Fruit fly (Drosophila melanogaster) whole organism, embryonic: ENCODE measurements around the gene Lrr47.
A peak's percentile ranks its signal among the peaks of the same experiment; 100 is the strongest.

ENCODE experiments used
- Abd-B ChIP-seq: fragments of 200-800 bp; sonication (Bioruptor generic); optimal IDR thresholded peaks from 2 replicates; lab custom pipeline; 2018; ENCODE audit warnings: missing biosample characterization, mild to moderate bottlenecking, missing genetic modification characterization, moderate library complexity
- Adf1 ChIP-seq: fragments of 200-800 bp; sonication (Bioruptor generic); IDR thresholded peaks from 2 replicates; pipeline ENCODE4 v1.3.6; 2022; ENCODE audit warnings: missing biosample characterization, missing genetic modification characterization
- Aef1 ChIP-seq: fragments of 200-800 bp; sonication (Bioruptor generic); IDR thresholded peaks from 3 replicates; pipeline ENCODE4 v1.3.6; 2022; ENCODE audit warnings: missing biosample characterization, missing genetic modification characterization
- B-H1 ChIP-seq: fragments of 200-800 bp; sonication (Bioruptor generic); IDR thresholded peaks from 3 replicates; pipeline ENCODE4 v1.3.6; 2022; ENCODE audit warnings: missing biosample characterization, missing genetic modification characterization
- CG10321 ChIP-seq: fragments of 200-800 bp; sonication (Bioruptor generic); IDR thresholded peaks from 2 replicates; pipeline ENCODE4 v1.3.6; 2022; ENCODE audit warnings: missing biosample characterization, missing genetic modification characterization
- CG11085 ChIP-seq: fragments of 200-800 bp; sonication (Bioruptor generic); IDR thresholded peaks from 2 replicates; pipeline ENCODE4 v1.3.6; 2022; ENCODE audit warnings: missing biosample characterization, missing genetic modification characterization
- CG11398 ChIP-seq: fragments of 200-800 bp; sonication (Bioruptor generic); optimal IDR thresholded peaks from 2 replicates; lab custom pipeline; 2016; ENCODE audit warnings: missing biosample characterization, missing genetic modification characterization
- CG11456 ChIP-seq: fragments of 200-800 bp; sonication (Bioruptor generic); IDR thresholded peaks from 3 replicates; pipeline ENCODE4 v1.3.6; 2022; ENCODE audit warnings: missing biosample characterization, missing genetic modification characterization
- CG13424 ChIP-seq: fragments of 200-800 bp; sonication (Bioruptor generic); optimal IDR thresholded peaks from 2 replicates; lab custom pipeline; 2019; ENCODE audit warnings: missing biosample characterization, mild to moderate bottlenecking, missing genetic modification characterization, moderate library complexity
- CG14014 ChIP-seq: fragments of 200-800 bp; sonication (Bioruptor generic); IDR thresholded peaks from 2 replicates; pipeline ENCODE4 v1.3.6; 2022; ENCODE audit warnings: missing biosample characterization, missing genetic modification characterization
- CG14667 ChIP-seq: fragments of 200-800 bp; sonication (Bioruptor generic); IDR thresholded peaks from 2 replicates; pipeline ENCODE4 v1.3.6; 2022; ENCODE audit warnings: missing biosample characterization, missing genetic modification characterization
- CG15073 ChIP-seq: fragments of 200-800 bp; sonication (Bioruptor generic); optimal IDR thresholded peaks from 2 replicates; lab custom pipeline; 2016; ENCODE audit warnings: missing biosample characterization, missing genetic modification characterization
- CG1529 ChIP-seq: fragments of 200-800 bp; sonication (Bioruptor generic); optimal IDR thresholded peaks from 3 replicates; lab custom pipeline; 2018; ENCODE audit warnings: missing biosample characterization, missing genetic modification characterization
- CG16779 ChIP-seq: fragments of 200-800 bp; sonication (Bioruptor generic); IDR thresholded peaks from 2 replicates; pipeline ENCODE4 v1.3.6; 2022; ENCODE audit warnings: missing biosample characterization, missing genetic modification characterization
- CG3281 ChIP-seq: fragments of 200-800 bp; sonication (Bioruptor generic); optimal IDR thresholded peaks from 3 replicates; lab custom pipeline; 2017; ENCODE audit warnings: missing biosample characterization, mild to moderate bottlenecking, missing genetic modification characterization
- CG3407 ChIP-seq: fragments of 200-800 bp; sonication (Bioruptor generic); optimal IDR thresholded peaks from 2 replicates; lab custom pipeline; 2018; ENCODE audit warnings: missing biosample characterization, mild to moderate bottlenecking, missing genetic modification characterization
- CG3838 ChIP-seq: fragments of 200-800 bp; sonication (Bioruptor generic); optimal IDR thresholded peaks from 3 replicates; lab custom pipeline; 2016; ENCODE audit warnings: missing biosample characterization, missing genetic modification characterization
- CG4328 ChIP-seq: fragments of 200-800 bp; sonication (Bioruptor generic); optimal IDR thresholded peaks from 3 replicates; lab custom pipeline; 2017; ENCODE audit warnings: missing biosample characterization, missing genetic modification reagents, missing genetic modification characterization
- CG6689 ChIP-seq: fragments of 200-800 bp; sonication (Bioruptor generic); IDR thresholded peaks from 2 replicates; pipeline ENCODE4 v1.3.6; 2022; ENCODE audit warnings: missing biosample characterization, missing genetic modification characterization
- CG7928 ChIP-seq: fragments of 200-800 bp; sonication (Bioruptor generic); optimal IDR thresholded peaks from 2 replicates; lab custom pipeline; 2017; ENCODE audit warnings: missing biosample characterization, mild to moderate bottlenecking, missing genetic modification characterization
- CG7963 ChIP-seq: fragments of 200-800 bp; sonication (Bioruptor generic); IDR thresholded peaks from 3 replicates; pipeline ENCODE4 v1.3.6; 2022; ENCODE audit warnings: missing biosample characterization, missing genetic modification characterization; ENCODE audit not compliant: partially characterized antibody
- Camta ChIP-seq: fragments of 200-800 bp; sonication (Bioruptor generic); optimal IDR thresholded peaks from 2 replicates; lab custom pipeline; 2016; ENCODE audit warnings: missing biosample characterization, missing genetic modification characterization
- D19A ChIP-seq: fragments of 200-800 bp; optimal IDR thresholded peaks from 3 replicates; lab custom pipeline; 2019; ENCODE audit warnings: missing biosample characterization, mild to moderate bottlenecking, missing genetic modification characterization, moderate library complexity
- Dbx ChIP-seq: fragments of 200-800 bp; sonication (Bioruptor generic); IDR thresholded peaks from 3 replicates; pipeline ENCODE4 v1.3.6; 2022; ENCODE audit warnings: missing biosample characterization, missing genetic modification characterization
- Deaf1 ChIP-seq: fragments of 200-800 bp; optimal IDR thresholded peaks from 3 replicates; lab custom pipeline; 2019; ENCODE audit warnings: missing biosample characterization, mild to moderate bottlenecking, missing genetic modification characterization, moderate library complexity
- Dref ChIP-seq: fragments of 200-800 bp; sonication (Bioruptor generic); IDR thresholded peaks from 2 replicates; pipeline ENCODE4 v1.3.6; 2022; ENCODE audit warnings: missing biosample characterization, missing genetic modification characterization
- ERR ChIP-seq: fragments of 200-800 bp; sonication (Bioruptor generic); optimal IDR thresholded peaks from 2 replicates; lab custom pipeline; 2016; ENCODE audit warnings: missing biosample characterization, missing genetic modification characterization
- HLH4C ChIP-seq: fragments of 200-800 bp; sonication (Bioruptor generic); IDR thresholded peaks from 3 replicates; pipeline ENCODE4 v1.3.6; 2022; ENCODE audit warnings: missing biosample characterization, missing genetic modification characterization; ENCODE audit not compliant: partially characterized antibody
- HLHmδ ChIP-seq: fragments of 200-800 bp; sonication (Bioruptor generic); optimal IDR thresholded peaks from 2 replicates; lab custom pipeline; 2018; ENCODE audit warnings: missing biosample characterization, mild to moderate bottlenecking, missing genetic modification characterization, moderate library complexity
- HmgD ChIP-seq: fragments of 200-800 bp; sonication (Bioruptor generic); optimal IDR thresholded peaks from 3 replicates; lab custom pipeline; 2016; ENCODE audit warnings: missing biosample characterization, missing genetic modification characterization
- Hr51 ChIP-seq, 2 experiments: fragments of 200-800 bp; sonication (Bioruptor generic); optimal IDR thresholded peaks; 2 replicates in 1 of 2; 3 replicates in 1 of 2; lab custom pipeline; 2016 to 2018; ENCODE audit warnings: missing biosample characterization in 2 of 2, missing genetic modification characterization in 2 of 2, mild to moderate bottlenecking in 1 of 2, moderate library complexity in 1 of 2
- Meics ChIP-seq: fragments of 200-800 bp; sonication (Bioruptor generic); optimal IDR thresholded peaks from 2 replicates; lab custom pipeline; 2017; ENCODE audit warnings: missing biosample characterization, mild to moderate bottlenecking, missing genetic modification characterization
- PHDP ChIP-seq: fragments of 200-800 bp; sonication (Bioruptor generic); optimal IDR thresholded peaks from 3 replicates; lab custom pipeline; 2018; ENCODE audit warnings: missing biosample characterization, mild to moderate bottlenecking, missing genetic modification characterization, moderate library complexity
- Vsx1 ChIP-seq: fragments of 200-800 bp; sonication (Bioruptor generic); optimal IDR thresholded peaks from 2 replicates; lab custom pipeline; 2017; ENCODE audit warnings: missing biosample characterization, mild to moderate bottlenecking, missing genetic modification characterization, missing genetic modification reagents
- bsh ChIP-seq, 2 experiments: fragments of 200-800 bp; sonication (Bioruptor generic); optimal IDR thresholded peaks; 2 replicates each; lab custom pipeline; 2017 to 2018; ENCODE audit warnings: mild to moderate bottlenecking in 2 of 2, missing biosample characterization in 2 of 2, missing genetic modification characterization in 2 of 2, moderate library complexity in 1 of 2
- cad ChIP-seq: fragments of >200 bp; optimal IDR thresholded peaks from 2 replicates; lab custom pipeline; 2017; ENCODE audit warnings: missing biosample characterization, missing genetic modification characterization
- chif ChIP-seq, 2 experiments: fragments of 200-800 bp; sonication (Bioruptor generic); optimal IDR thresholded peaks; 3 replicates each; lab custom pipeline; 2016; ENCODE audit warnings: missing biosample characterization in 2 of 2, missing genetic modification characterization in 2 of 2
- chinmo ChIP-seq: fragments of 200-800 bp; sonication (Bioruptor generic); IDR thresholded peaks from 4 replicates; pipeline ENCODE4 v1.3.6; 2022; ENCODE audit warnings: missing biosample characterization, missing genetic modification characterization; ENCODE audit not compliant: partially characterized antibody
- danr ChIP-seq: fragments of 200-800 bp; sonication (Bioruptor generic); IDR thresholded peaks from 2 replicates; pipeline ENCODE4 v1.3.6; 2022; ENCODE audit warnings: missing biosample characterization, missing genetic modification characterization
- dmrt11E ChIP-seq: fragments of 200-800 bp; sonication (Bioruptor generic); optimal IDR thresholded peaks from 3 replicates; lab custom pipeline; 2018; ENCODE audit warnings: missing biosample characterization, mild to moderate bottlenecking, missing genetic modification characterization, moderate library complexity
- dpn ChIP-seq, 2 experiments: fragments of 200-800 bp; sonication (Bioruptor generic); optimal IDR thresholded peaks; 3 replicates each; lab custom pipeline; 2016; ENCODE audit warnings: missing biosample characterization in 2 of 2, missing genetic modification characterization in 2 of 2
- emc ChIP-seq: fragments of 200-800 bp; sonication (Bioruptor generic); optimal IDR thresholded peaks from 2 replicates; lab custom pipeline; 2016; ENCODE audit warnings: missing biosample characterization, missing genetic modification characterization
- fd3F ChIP-seq: fragments of 200-800 bp; sonication (Bioruptor generic); optimal IDR thresholded peaks from 2 replicates; lab custom pipeline; 2018; ENCODE audit warnings: missing biosample characterization, mild to moderate bottlenecking, missing genetic modification characterization, moderate library complexity
- fu2 ChIP-seq: fragments of 200-800 bp; sonication (Bioruptor generic); optimal IDR thresholded peaks from 2 replicates; lab custom pipeline; 2016; ENCODE audit warnings: missing biosample characterization, missing genetic modification characterization
- gcm ChIP-seq: fragments of 200-800 bp; sonication (Bioruptor generic); optimal IDR thresholded peaks from 2 replicates; lab custom pipeline; 2019; ENCODE audit warnings: missing biosample characterization, mild to moderate bottlenecking, missing genetic modification characterization, moderate library complexity
- gro ChIP-seq: fragments of 200-800 bp; sonication (Bioruptor generic); optimal IDR thresholded peaks from 2 replicates; lab custom pipeline; 2016; ENCODE audit warnings: missing biosample characterization, missing genetic modification characterization
- rib ChIP-seq: fragments of 200-800 bp; sonication (Bioruptor generic); IDR thresholded peaks from 2 replicates; pipeline ENCODE4 v1.3.6; 2022; ENCODE audit warnings: missing biosample characterization, missing genetic modification characterization
- sens ChIP-seq: fragments of 200-800 bp; sonication (Bioruptor generic); peaks from one replicate; lab custom pipeline; 2016; ENCODE audit warnings: missing biosample characterization, missing genetic modification characterization
- twi ChIP-seq: fragments of 200-800 bp; optimal IDR thresholded peaks from 2 replicates; lab custom pipeline; 2019; ENCODE audit warnings: missing biosample characterization, mild to moderate bottlenecking, missing genetic modification characterization, moderate library complexity
- vvl ChIP-seq: fragments of 200-800 bp; sonication (Bioruptor generic); IDR thresholded peaks from 2 replicates; pipeline ENCODE4 v1.3.6; 2022; ENCODE audit warnings: missing biosample characterization, missing genetic modification characterization

Gene Lrr47

dm6 chr2L:10552807-10553206 is 35.7 kb downstream of the Lrr47 start (continued):
- TF ChIP-seq Dbx (no peak), CG10321 (GFP tag; lab: Robert Waterston, UW) (peak; percentile 42; the same call in 1 of the 2 replicates), PHDP (tag; lab: Kevin White, UChicago) (peak; percentile 49), fd3F (GFP tag; lab: Kevin White, UChicago) (peak; percentile 10), gro (GFP tag; lab: Kevin White, UChicago) (no peak), HmgD (GFP tag; lab: Kevin White, UChicago) (no peak), CG13424 (tag; lab: Kevin White, UChicago) (peak; percentile 25), CG3281 (GFP tag; lab: Kevin White, UChicago) (peak; percentile 9), chif (GFP tag; optimal IDR thresholded peaks at IDR 0.05; lab: Kevin White, UChicago) (peak; percentile 21 to 42), CG1529 (peak; percentile 25), Camta (GFP tag; lab: Kevin White, UChicago) (peak; percentile 28), CG11398 (GFP tag; lab: Kevin White, UChicago) (peak; percentile 31), Deaf1 (tag; lab: Kevin White, UChicago) (no peak), Hr51 (GFP tag; optimal IDR thresholded peaks at IDR 0.05; lab: Kevin White, UChicago) (no peak), CG7963 (GFP tag; lab: Robert Waterston, UW) (no peak), Meics (GFP tag; lab: Kevin White, UChicago) (peak; percentile 24), dmrt11E (tag; lab: Kevin White, UChicago) (peak; percentile 78)

dm6 chr2L:10553692-10554091 is 36.6 kb downstream of the Lrr47 start:
- TF ChIP-seq twi (peak; percentile 76), CG11456 (GFP tag; lab: Robert Waterston, UW) (no peak), Abd-B (GFP tag; lab: Kevin White, UChicago) (peak; percentile 20), B-H1 (GFP tag; lab: Robert Waterston, UW) (no peak), HLH4C (GFP tag; lab: Robert Waterston, UW) (no peak), Aef1 (GFP tag; lab: Robert Waterston, UW) (no peak), CG4328 (GFP tag; lab: Kevin White, UChicago) (no peak), CG14014 (GFP tag; lab: Robert Waterston, UW) (no peak), Adf1 (no peak), fu2 (GFP tag; lab: Kevin White, UChicago) (no peak), sens (peak; percentile 37), danr (GFP tag; lab: Robert Waterston, UW) (no peak), Vsx1 (GFP tag; lab: Kevin White, UChicago) (peak; percentile 5), gcm (GFP tag; lab: Kevin White, UChicago) (peak; percentile 6), rib (GFP tag; lab: Robert Waterston, UW) (no peak), CG7928 (GFP tag; lab: Kevin White, UChicago) (no peak), emc (no peak), HLHmδ (GFP tag; lab: Kevin White, UChicago) (peak; percentile 15), Dref (GFP tag; lab: Robert Waterston, UW) (no peak), CG6689 (GFP tag; lab: Robert Waterston, UW) (peak; percentile 49; the same call in 1 of the 2 replicates), chinmo (0 out of 4 replicates have a peak, but pooled peaks have one; percentile 17)

- TF ChIP-seq CG15073 (GFP tag; lab: Kevin White, UChicago), result no peak
- TF ChIP-seq Dbx, result no peak
- no peak for TF ChIP-seq CG16779
- TF ChIP-seq dpn (GFP tag; optimal IDR thresholded peaks at IDR 0.05; lab: Kevin White, UChicago), result no peak
- no peak for TF ChIP-seq CG11085 (GFP tag; lab: Robert Waterston, UW)
- no peak for TF ChIP-seq bsh (GFP tag; optimal IDR thresholded peaks at IDR 0.05; lab: Kevin White, UChicago)
- TF ChIP-seq Vsx1 (GFP tag; lab: Kevin White, UChicago), result peak; percentile 40
- TF ChIP-seq Meics (GFP tag; lab: Kevin White, UChicago), result no peak
- no peak for TF ChIP-seq dmrt11E (tag; lab: Kevin White, UChicago)
- TF ChIP-seq CG3407 (GFP tag; lab: Kevin White, UChicago), result no peak
- peak; percentile 26 for TF ChIP-seq cad (GFP tag; lab: Kevin White, UChicago)
- no peak for TF ChIP-seq D19A (tag; lab: Kevin White, UChicago)
- peak; percentile 36; the same call in 1 of the 2 replicates for TF ChIP-seq vvl (GFP tag; lab: Robert Waterston, UW)
- TF ChIP-seq CG14667 (GFP tag; lab: Robert Waterston, UW), result no peak
- no peak for TF ChIP-seq ERR (GFP tag; lab: Kevin White, UChicago)
- TF ChIP-seq CG3838 (GFP tag; lab: Kevin White, UChicago), result no peak
Measured at dm6 chr2L:10554676-10555075, 37.5 kb downstream of the Lrr47 start.
